Worm (Caenorhabditis elegans) whole organism, mixed stage, embryonic: ENCODE data around the gene trx-1.

Source experiments
- ceh-39 ChIP-seq: fragments of 150-350 bp; optimal IDR thresholded peaks from 2 replicates; lab custom pipeline; 2014; ENCODE audit warnings: missing biosample characterization, missing genetic modification characterization
- elt-3 ChIP-seq: fragments of 150-350 bp; optimal IDR thresholded peaks from 2 replicates; lab custom pipeline; 2014; ENCODE audit warnings: missing biosample characterization, missing genetic modification characterization
- nhr-2 ChIP-seq: fragments of 150-350 bp; optimal IDR thresholded peaks from 2 replicates; lab custom pipeline; 2014; ENCODE audit warnings: missing biosample characterization, missing genetic modification characterization
- nhr-237 ChIP-seq: fragments of 150-350 bp; optimal IDR thresholded peaks from 2 replicates; lab custom pipeline; 2014; ENCODE audit warnings: missing biosample characterization, missing genetic modification characterization
- nhr-28 ChIP-seq: fragments of 150-350 bp; optimal IDR thresholded peaks from 2 replicates; lab custom pipeline; 2014; ENCODE audit warnings: missing biosample characterization, missing genetic modification characterization
- snpc-4 ChIP-seq: fragments of 150-350 bp; optimal IDR thresholded peaks from 2 replicates; lab custom pipeline; 2014; ENCODE audit warnings: missing biosample characterization, missing genetic modification characterization
- tbx-8 ChIP-seq: fragments of 200-800 bp; sonication (Bioruptor generic); optimal IDR thresholded peaks from 2 replicates; lab custom pipeline; 2018; ENCODE audit warnings: mild to moderate bottlenecking, missing genetic modification characterization, moderate library complexity, missing compliant biosample characterization
- unc-39 ChIP-seq: fragments of 150-350 bp; optimal IDR thresholded peaks from 2 replicates; lab custom pipeline; 2014; ENCODE audit warnings: missing biosample characterization, missing genetic modification characterization
- unc-62 ChIP-seq: fragments of 150-350 bp; optimal IDR thresholded peaks from 2 replicates; lab custom pipeline; 2014; ENCODE audit warnings: missing biosample characterization, missing genetic modification reagents, missing genetic modification characterization
- ztf-11 ChIP-seq: fragments of 150-350 bp; optimal IDR thresholded peaks from 2 replicates; lab custom pipeline; 2014; ENCODE audit warnings: missing biosample characterization, missing genetic modification characterization

- TF ChIP-seq ztf-11 (tag; lab: Kevin White, UChicago), result no peak
- no peak for TF ChIP-seq ceh-39 (tag; lab: Kevin White, UChicago)
- no peak for TF ChIP-seq unc-62
- TF ChIP-seq unc-39 (tag; lab: Kevin White, UChicago), result no peak
- TF ChIP-seq tbx-8 (GFP tag; lab: Kevin White, UChicago), result no peak
- TF ChIP-seq nhr-2 (tag; lab: Kevin White, UChicago), result no peak
- no peak for TF ChIP-seq snpc-4
- TF ChIP-seq nhr-237 (tag; lab: Kevin White, UChicago), result no peak
- no peak for TF ChIP-seq elt-3 (tag; lab: Kevin White, UChicago)
- no peak for TF ChIP-seq nhr-28
Observed at ce11 chrII:7758397-7759135, 5.2 kb upstream of the trx-1 start, which contains the start of gene B0228.7.
